Worm (Caenorhabditis elegans) whole organism, young adult: ENCODE data around the gene M01B2.8.

Experiments used
- B0261.1 ChIP-seq: sonication (generic microtip); optimal IDR thresholded peaks from 2 replicates; lab custom pipeline; 2016; ENCODE audit warnings: mild to moderate bottlenecking, missing genetic modification characterization, moderate library complexity, missing compliant biosample characterization
- F23B12.7 ChIP-seq: sonication (generic microtip); optimal IDR thresholded peaks from 2 replicates; lab custom pipeline; 2017; ENCODE audit warnings: missing genetic modification characterization, mild to moderate bottlenecking, missing compliant biosample characterization, antibody characterized with exemption, moderate library complexity; ENCODE audit not compliant: insufficient read depth
- F37B4.10 ChIP-seq: fragments of 200-800 bp; sonication (Bioruptor generic); IDR thresholded peaks from 2 replicates; pipeline ENCODE4 v1.3.6; 2022; ENCODE audit warnings: missing genetic modification characterization, missing compliant biosample characterization
- F49E8.2 ChIP-seq: sonication (generic microtip); optimal IDR thresholded peaks from 3 replicates; lab custom pipeline; 2017; ENCODE audit warnings: missing genetic modification characterization, mild to moderate bottlenecking, missing compliant biosample characterization, antibody characterized with exemption, moderate library complexity; ENCODE audit not compliant: insufficient read depth
- F57A8.1 ChIP-seq: fragments of 200-800 bp; sonication (Bioruptor generic); optimal IDR thresholded peaks from 2 replicates; lab custom pipeline; 2018; ENCODE audit warnings: mild to moderate bottlenecking, missing genetic modification characterization, moderate library complexity, missing compliant biosample characterization
- Y53F4B.3 ChIP-seq: fragments of 200-800 bp; sonication (Bioruptor generic); IDR thresholded peaks from 2 replicates; pipeline ENCODE4 v1.3.6; 2022; ENCODE audit warnings: missing genetic modification reagents, missing genetic modification characterization, missing compliant biosample characterization
- Y53G8AR.9 ChIP-seq: fragments of 200-800 bp; sonication (Bioruptor generic); conservative IDR thresholded peaks from 2 replicates; pipeline ENCODE4 v1.3.6; 2022; ENCODE audit warnings: missing genetic modification reagents, missing genetic modification characterization, missing compliant biosample characterization
- Y67H2A.10 ChIP-seq: fragments of 200-800 bp; sonication (Bioruptor generic); conservative IDR thresholded peaks from 2 replicates; pipeline ENCODE4 v1.3.6; 2022; ENCODE audit warnings: missing genetic modification reagents, missing genetic modification characterization, missing compliant biosample characterization
- Y95B8A.8 ChIP-seq: fragments of 200-800 bp; sonication (Bioruptor generic); IDR thresholded peaks from 2 replicates; pipeline ENCODE4 v1.3.6; 2022; ENCODE audit warnings: missing genetic modification reagents, missing genetic modification characterization, missing compliant biosample characterization
- akir-1 ChIP-seq: fragments of 200-800 bp; sonication (Bioruptor generic); optimal IDR thresholded peaks from 2 replicates; lab custom pipeline; 2018; ENCODE audit warnings: mild to moderate bottlenecking, missing genetic modification characterization, moderate library complexity, missing compliant biosample characterization
- aptf-3 ChIP-seq: fragments of 200-800 bp; sonication (Bioruptor generic); IDR thresholded peaks from 2 replicates; pipeline ENCODE4 v1.3.6; 2022; ENCODE audit warnings: missing genetic modification characterization, missing compliant biosample characterization
- atf-7 ChIP-seq: sonication (generic microtip); optimal IDR thresholded peaks from 2 replicates; lab custom pipeline; 2017; ENCODE audit warnings: mild to moderate bottlenecking, missing genetic modification characterization, missing compliant biosample characterization
- athp-1 ChIP-seq: sonication (generic microtip); optimal IDR thresholded peaks from 2 replicates; lab custom pipeline; 2017; ENCODE audit warnings: mild to moderate bottlenecking, missing genetic modification characterization, missing compliant biosample characterization
- attf-3 ChIP-seq: fragments of 200-800 bp; sonication (Bioruptor generic); conservative IDR thresholded peaks from 2 replicates; pipeline ENCODE4 v1.3.6; 2022; ENCODE audit warnings: missing genetic modification reagents, missing genetic modification characterization, missing compliant biosample characterization
- attf-6 ChIP-seq: fragments of 200-800 bp; sonication (Bioruptor generic); IDR thresholded peaks from 2 replicates; pipeline ENCODE4 v1.3.6; 2022; ENCODE audit warnings: missing genetic modification reagents, missing genetic modification characterization, missing compliant biosample characterization
- bed-1 ChIP-seq: fragments of 200-800 bp; sonication (Bioruptor generic); IDR thresholded peaks from 2 replicates; pipeline ENCODE4 v1.3.6; 2022; ENCODE audit warnings: missing genetic modification reagents, missing genetic modification characterization, missing compliant biosample characterization
- ccch-3 ChIP-seq: fragments of 200-800 bp; sonication (Bioruptor generic); optimal IDR thresholded peaks from 2 replicates; lab custom pipeline; 2018; ENCODE audit warnings: mild to moderate bottlenecking, missing genetic modification characterization, missing compliant biosample characterization
- ceh-40 ChIP-seq: fragments of 200-800 bp; sonication (Bioruptor generic); IDR thresholded peaks from 2 replicates; pipeline ENCODE4 v1.3.6; 2022; ENCODE audit warnings: missing genetic modification characterization, missing compliant biosample characterization
- ceh-91 ChIP-seq: fragments of 200-800 bp; sonication (Bioruptor generic); IDR thresholded peaks from 2 replicates; pipeline ENCODE4 v1.3.6; 2022; ENCODE audit warnings: missing genetic modification reagents, missing genetic modification characterization, missing compliant biosample characterization
- egl-44 ChIP-seq: fragments of 200-800 bp; sonication (Bioruptor generic); IDR thresholded peaks from 2 replicates; pipeline ENCODE4 v1.3.6; 2022; ENCODE audit warnings: missing genetic modification reagents, missing genetic modification characterization, missing compliant biosample characterization
- egrh-3 ChIP-seq: fragments of 200-800 bp; sonication (Bioruptor generic); IDR thresholded peaks from 2 replicates; pipeline ENCODE4 v1.3.6; 2022; ENCODE audit warnings: missing genetic modification reagents, missing genetic modification characterization, missing compliant biosample characterization
- gei-17 ChIP-seq: fragments of 200-800 bp; sonication (Bioruptor generic); optimal IDR thresholded peaks from 2 replicates; lab custom pipeline; 2018; ENCODE audit warnings: mild to moderate bottlenecking, missing genetic modification characterization, missing compliant biosample characterization
- him-1 ChIP-seq: sonication (generic microtip); optimal IDR thresholded peaks from 2 replicates; lab custom pipeline; 2016; ENCODE audit warnings: missing genotype, missing genetic modification reagents, missing genetic modification characterization, missing compliant biosample characterization
- hlh-12 ChIP-seq: sonication (generic microtip); optimal IDR thresholded peaks from 2 replicates; lab custom pipeline; 2016; ENCODE audit warnings: missing genetic modification characterization, missing compliant biosample characterization
- hlh-26 ChIP-seq: fragments of 200-800 bp; sonication (Bioruptor generic); conservative IDR thresholded peaks from 2 replicates; pipeline ENCODE4 v1.3.6; 2022; ENCODE audit warnings: missing genetic modification reagents, missing genetic modification characterization, missing compliant biosample characterization
- hmg-1.2 ChIP-seq: fragments of 200-800 bp; sonication (Bioruptor generic); IDR thresholded peaks from 2 replicates; pipeline ENCODE4 v1.3.6; 2022; ENCODE audit warnings: missing genetic modification reagents, missing genetic modification characterization, missing compliant biosample characterization
- lin-35 ChIP-seq, 3 experiments: fragments of 150-350 bp in 2 of 3; sonication (generic microtip) in 1 of 3; optimal IDR thresholded peaks; 2 replicates each; lab custom pipeline; 2014 to 2018; ENCODE audit warnings: missing biosample characterization in 3 of 3, missing genetic modification characterization in 3 of 3, missing genetic modification reagents in 3 of 3
- lir-1 ChIP-seq: fragments of 200-800 bp; sonication (Bioruptor generic); conservative IDR thresholded peaks from 2 replicates; pipeline ENCODE4 v1.3.6; 2022; ENCODE audit warnings: missing genetic modification reagents, missing genetic modification characterization, missing compliant biosample characterization
- madf-3 ChIP-seq: fragments of 200-800 bp; sonication (Bioruptor generic); IDR thresholded peaks from 2 replicates; pipeline ENCODE4 v1.3.6; 2022; ENCODE audit warnings: missing genetic modification reagents, missing genetic modification characterization, missing compliant biosample characterization
- madf-8 ChIP-seq: fragments of 200-800 bp; sonication (Bioruptor generic); conservative IDR thresholded peaks from 2 replicates; pipeline ENCODE4 v1.3.6; 2022; ENCODE audit warnings: missing genetic modification reagents, missing genetic modification characterization, missing compliant biosample characterization
- mcd-1 ChIP-seq: fragments of 200-800 bp; sonication (Bioruptor generic); IDR thresholded peaks from 2 replicates; pipeline ENCODE4 v1.3.6; 2022; ENCODE audit warnings: missing genetic modification reagents, missing genetic modification characterization, missing compliant biosample characterization
- nfyb-1 ChIP-seq: fragments of 200-800 bp; sonication (Bioruptor generic); IDR thresholded peaks from 2 replicates; pipeline ENCODE4 v1.3.6; 2022; ENCODE audit warnings: missing genetic modification reagents, missing genetic modification characterization, missing compliant biosample characterization
- nhr-179 ChIP-seq: sonication (generic microtip); optimal IDR thresholded peaks from 2 replicates; lab custom pipeline; 2016; ENCODE audit warnings: mild to moderate bottlenecking, missing genetic modification characterization, missing compliant biosample characterization
- nhr-27 ChIP-seq: fragments of 200-800 bp; sonication (Bioruptor generic); optimal IDR thresholded peaks from 2 replicates; lab custom pipeline; 2018; ENCODE audit warnings: mild to moderate bottlenecking, missing genetic modification characterization, moderate library complexity, missing compliant biosample characterization
- nhr-80 ChIP-seq: sonication (generic microtip); optimal IDR thresholded peaks from 2 replicates; lab custom pipeline; 2016; ENCODE audit warnings: missing genetic modification characterization, missing compliant biosample characterization
- snpc-1.3 ChIP-seq: sonication (generic microtip); optimal IDR thresholded peaks from 2 replicates; lab custom pipeline; 2017; ENCODE audit warnings: missing genetic modification characterization, mild to moderate bottlenecking, missing compliant biosample characterization, antibody characterized with exemption, moderate library complexity, missing genotype, missing genetic modification reagents; ENCODE audit not compliant: insufficient read depth
- snpc-4 ChIP-seq, 5 experiments: fragments of 150-350 bp in 1 of 5; sonication (generic microtip) in 4 of 5; optimal IDR thresholded peaks; 2 replicates each; lab custom pipeline; 2014 to 2018; ENCODE audit warnings: missing genetic modification characterization in 5 of 5, missing biosample characterization in 3 of 5, antibody characterized with exemption in 2 of 5, mild to moderate bottlenecking in 2 of 5, missing compliant biosample characterization in 2 of 5, missing genotype in 2 of 5, moderate library complexity in 2 of 5, missing genetic modification reagents in 1 of 5
- somi-1 ChIP-seq: fragments of 200-800 bp; sonication (Bioruptor generic); optimal IDR thresholded peaks from 2 replicates; lab custom pipeline; 2018; ENCODE audit warnings: mild to moderate bottlenecking, missing genetic modification characterization, missing compliant biosample characterization
- sptf-2 ChIP-seq: fragments of 200-800 bp; sonication (Bioruptor generic); optimal IDR thresholded peaks from 2 replicates; lab custom pipeline; 2018; ENCODE audit warnings: mild to moderate bottlenecking, missing genetic modification characterization, missing compliant biosample characterization
- tbp1 ChIP-seq: fragments of 200-800 bp; sonication (Bioruptor generic); optimal IDR thresholded peaks from 2 replicates; lab custom pipeline; 2018; ENCODE audit warnings: mild to moderate bottlenecking, missing genetic modification characterization, missing compliant biosample characterization
- unc-130 ChIP-seq: sonication (generic microtip); optimal IDR thresholded peaks from 2 replicates; lab custom pipeline; 2016; ENCODE audit warnings: missing genetic modification reagents, missing genetic modification characterization, missing compliant biosample characterization
- ztf-26 ChIP-seq: sonication (generic microtip); optimal IDR thresholded peaks from 2 replicates; lab custom pipeline; 2017; ENCODE audit warnings: missing genetic modification characterization, missing compliant biosample characterization
- ztf-3 ChIP-seq: fragments of 200-800 bp; sonication (Bioruptor generic); optimal IDR thresholded peaks from 2 replicates; lab custom pipeline; 2018; ENCODE audit warnings: mild to moderate bottlenecking, missing genetic modification characterization, missing compliant biosample characterization

The M01B2.8 gene

ce11 chrV:15281279-15281949, 21.4 kb downstream of the M01B2.8 start, which contains the start of the genes srw-19 and srx-51:
Gene srw-19 (minus strand): TSS chrV:15281379.
Gene srx-51 (plus strand): TSS chrV:15281899.
- TF ChIP-seq F23B12.7 (no peak), nhr-179 (tag; lab: Kevin White, UChicago) (no peak), nhr-80 (tag; lab: Kevin White, UChicago) (no peak), lin-35 (GFP tag; optimal IDR thresholded peaks at IDR 0.05; lab: Kevin White, UChicago) (no peak), madf-3 (GFP tag; lab: Robert Waterston, UW) (no peak), F49E8.2 (tag; lab: Kevin White, UChicago) (no peak), egl-44 (GFP tag; lab: Robert Waterston, UW) (no peak), ceh-91 (no peak), snpc-1.3 (tag; lab: Kevin White, UChicago) (no peak), madf-8 (no peak), hmg-1.2 (GFP tag; lab: Robert Waterston, UW) (no peak), nhr-27 (no peak)

ce11 chrV:15285984-15286383, 26.0 kb downstream of the M01B2.8 start:
- TF ChIP-seq madf-3 (GFP tag; lab: Robert Waterston, UW) (0 out of 2 replicates have a peak, but pooled peaks have one; percentile 7), B0261.1 (tag; lab: Kevin White, UChicago) (no peak), nhr-80 (tag; lab: Kevin White, UChicago) (peak; percentile 59), atf-7 (tag; lab: Kevin White, UChicago) (peak; percentile 89)

- TF ChIP-seq Y67H2A.10 = no peak
- TF ChIP-seq Y53G8AR.9 (GFP tag; lab: Robert Waterston, UW) = no peak
- no peak for TF ChIP-seq F57A8.1
- no peak for TF ChIP-seq him-1
- TF ChIP-seq unc-130 (GFP tag; lab: Kevin White, UChicago) = no peak
- TF ChIP-seq hlh-12 (tag; lab: Kevin White, UChicago) = no peak
- no peak for TF ChIP-seq attf-3 (GFP tag; lab: Robert Waterston, UW)
- TF ChIP-seq tbp1 (GFP tag; lab: Kevin White, UChicago) = no peak
- TF ChIP-seq ztf-26 (tag; lab: Kevin White, UChicago) = no peak
- TF ChIP-seq B0261.1 (tag; lab: Kevin White, UChicago) = no peak
- no peak for TF ChIP-seq Y53F4B.3 (GFP tag; lab: Robert Waterston, UW)
- no peak for TF ChIP-seq akir-1
- TF ChIP-seq ccch-3 (GFP tag; lab: Kevin White, UChicago) = no peak
- TF ChIP-seq Y95B8A.8 (GFP tag; lab: Robert Waterston, UW) = no peak
- no peak for TF ChIP-seq gei-17 (GFP tag; lab: Kevin White, UChicago)
- TF ChIP-seq aptf-3 = no peak
- no peak for TF ChIP-seq hlh-26 (GFP tag; lab: Robert Waterston, UW)
- no peak for TF ChIP-seq nhr-27
These were observed 27.9 kb downstream of the M01B2.8 start, which contains the start of gene cyp-34A1 for ce11 chrV:15287856-15288255. Gene cyp-34A1 (minus strand): TSS chrV:15287956.

DNA sequence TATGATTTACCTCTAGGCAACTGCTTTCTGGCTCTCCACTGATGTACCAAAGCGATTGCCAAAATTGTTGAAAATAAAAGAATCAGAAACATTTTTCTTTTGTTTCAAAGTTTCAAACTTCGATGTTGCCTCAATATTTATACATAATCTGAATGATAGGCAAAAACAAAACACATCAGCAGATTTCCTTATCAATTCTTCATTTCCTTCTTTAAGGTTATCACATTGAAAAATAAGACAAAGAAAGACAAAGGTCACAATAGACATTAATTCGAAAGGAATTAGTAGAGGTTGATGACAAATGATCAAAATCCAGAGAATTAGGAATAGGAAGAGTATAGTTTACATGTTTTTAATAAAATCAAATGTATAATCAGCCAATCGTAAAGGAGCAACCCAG, 31.0 kb downstream of the M01B2.8 start, which contains the start of gene cyp-34A2:
Gene cyp-34A2, minus strand, starts transcription at position 101 of the 400 bp plus-strand sequence.
- TF ChIP-seq ceh-40 (no peak), athp-1 (tag; lab: Kevin White, UChicago) (no peak), snpc-4 (GFP tag; optimal IDR thresholded peaks at IDR 0.05; lab: Kevin White, UChicago) (no peak), snpc-4 (tag; optimal IDR thresholded peaks at IDR 0.05; lab: Kevin White, UChicago) (no peak), F37B4.10 (GFP tag; lab: Robert Waterston, UW) (no peak), somi-1 (GFP tag; lab: Kevin White, UChicago) (no peak), aptf-3 (no peak), lir-1 (GFP tag; lab: Robert Waterston, UW) (no peak), attf-6 (GFP tag; lab: Robert Waterston, UW) (no peak), egrh-3 (no peak), ztf-3 (GFP tag; lab: Kevin White, UChicago) (no peak), bed-1 (GFP tag; lab: Robert Waterston, UW) (no peak), nfyb-1 (GFP tag; lab: Robert Waterston, UW) (no peak), mcd-1 (GFP tag; lab: Robert Waterston, UW) (no peak), sptf-2 (GFP tag; lab: Kevin White, UChicago) (no peak)
